Worm (Caenorhabditis elegans): Measurements from ENCODE around the gene Y39G8B.5.

ce11 chrII:13939531-13939930, 52.1 kb downstream of the Y39G8B.5 start, which contains the start of gene W07G1.1:
- TF ChIP-seq ztf-23 (GFP tag; IDR thresholded peaks at IDR 0.05): no peak
- TF ChIP-seq med-1 (GFP tag; optimal IDR thresholded peaks at IDR 0.05; ENCODE audit: insufficient read depth): no peak
- no peak for TF ChIP-seq ref-1 (GFP tag; conservative IDR thresholded peaks at IDR 0.05)
- no peak for TF ChIP-seq cog-1 (tag; optimal IDR thresholded peaks at IDR 0.05)
